Comparison of ENCODE assay signal across 2 fruit fly cellular contexts in genomic region chr3R:14369481-14370198, dm6.
A peak's percentile ranks its signal among the peaks of the same experiment; 100 is the strongest.
TF ChIP-seq lines count a peak whose summit lies in the region.

No protein-coding gene starts in this region.

TF ChIP-seq in whole organism, embryonic, 481 proteins besides CTCF, POLR2A, EP300 and RAD21 (continued from another document and continues in another):
- no peak for TF ChIP-seq vvl (GFP tag; IDR thresholded peaks at IDR 0.05; lab: Robert Waterston, UW)
- TF ChIP-seq NC2β (GFP tag; optimal IDR thresholded peaks at IDR 0.05; lab: Kevin White, UChicago), result no peak
- no peak for TF ChIP-seq ATbp (GFP tag; optimal IDR thresholded peaks at IDR 0.05; lab: Kevin White, UChicago)
- TF ChIP-seq ind (GFP tag; optimal IDR thresholded peaks at IDR 0.05; lab: Kevin White, UChicago), result no peak
- TF ChIP-seq cas (GFP tag; IDR thresholded peaks at IDR 0.05; lab: Robert Waterston, UW), result no peak
- TF ChIP-seq Atf6 (GFP tag; IDR thresholded peaks at IDR 0.05; lab: Robert Waterston, UW), result peak; percentile 48
- TF ChIP-seq Drgx (GFP tag; IDR thresholded peaks at IDR 0.05; lab: Robert Waterston, UW), result 0 out of 2 replicates have a peak, but pooled peaks have one; percentile 31
- peak; percentile 5 for TF ChIP-seq nom (GFP tag; optimal IDR thresholded peaks at IDR 0.05; lab: Kevin White, UChicago)
- no peak for TF ChIP-seq CG6654 (GFP tag; optimal IDR thresholded peaks at IDR 0.05; lab: Kevin White, UChicago)
- no peak for TF ChIP-seq ftz-f1 (GFP tag; optimal IDR thresholded peaks at IDR 0.05; lab: Kevin White, UChicago)
- peak; percentile 15 for TF ChIP-seq Side (GFP tag; optimal IDR thresholded peaks at IDR 0.05; lab: Kevin White, UChicago)
- TF ChIP-seq sob (GFP tag; IDR thresholded peaks at IDR 0.05; lab: Robert Waterston, UW), result no peak; the same call in 1 of the 2 replicates
- TF ChIP-seq CG8281 (tag; optimal IDR thresholded peaks at IDR 0.05; lab: Kevin White, UChicago), result no peak
- no peak for TF ChIP-seq jigr1 (GFP tag; IDR thresholded peaks at IDR 0.05; lab: Robert Waterston, UW)
- peak; percentile 45; the same call in 1 of the 3 replicates for TF ChIP-seq HLH4C (GFP tag; IDR thresholded peaks at IDR 0.05; lab: Robert Waterston, UW; ENCODE audit: partially characterized antibody)
- no peak for TF ChIP-seq HmgD (GFP tag; optimal IDR thresholded peaks at IDR 0.05; lab: Kevin White, UChicago)
- TF ChIP-seq ac (GFP tag; optimal IDR thresholded peaks at IDR 0.05; lab: Kevin White, UChicago), result no peak
- TF ChIP-seq ken (GFP tag; IDR thresholded peaks at IDR 0.05; lab: Robert Waterston, UW), result no peak
- TF ChIP-seq CG13624 (GFP tag; optimal IDR thresholded peaks at IDR 0.05; lab: Kevin White, UChicago), result peak; percentile 24
- no peak for TF ChIP-seq Usf (GFP tag; optimal IDR thresholded peaks at IDR 0.05; lab: Kevin White, UChicago)
- TF ChIP-seq crc (GFP tag; optimal IDR thresholded peaks at IDR 0.05; lab: Kevin White, UChicago), result no peak
- TF ChIP-seq CG9817 (tag; optimal IDR thresholded peaks at IDR 0.05; lab: Kevin White, UChicago), result no peak
- TF ChIP-seq CG17361 (GFP tag; IDR thresholded peaks at IDR 0.05; lab: Robert Waterston, UW), result no peak
- no peak for TF ChIP-seq CG32767 (GFP tag; IDR thresholded peaks at IDR 0.05; lab: Robert Waterston, UW)
- peak; percentile 8 for TF ChIP-seq NK7.1 (GFP tag; optimal IDR thresholded peaks at IDR 0.05; lab: Kevin White, UChicago)
- TF ChIP-seq Bgb (GFP tag; IDR thresholded peaks at IDR 0.05; lab: Robert Waterston, UW; ENCODE audit: partially characterized antibody), result peak; percentile 43; the same call in 1 of the 2 replicates
- no peak for TF ChIP-seq pros (GFP tag; optimal IDR thresholded peaks at IDR 0.05; lab: Kevin White, UChicago)
- no peak for TF ChIP-seq knrl (GFP tag; IDR thresholded peaks at IDR 0.05; lab: Robert Waterston, UW; ENCODE audit: partially characterized antibody)
- TF ChIP-seq Jarid2 (GFP tag; optimal IDR thresholded peaks at IDR 0.05; lab: Kevin White, UChicago), result peak; percentile 87
- TF ChIP-seq amos (GFP tag; IDR thresholded peaks at IDR 0.05; lab: Robert Waterston, UW; ENCODE audit: partially characterized antibody), result peak; percentile 25; the same call in 1 of the 2 replicates
- TF ChIP-seq odd (GFP tag; optimal IDR thresholded peaks at IDR 0.05; lab: Kevin White, UChicago), result no peak
- TF ChIP-seq CG12219 (GFP tag; optimal IDR thresholded peaks at IDR 0.05; lab: Kevin White, UChicago), result no peak
- TF ChIP-seq CG10543 (GFP tag; optimal IDR thresholded peaks at IDR 0.05; lab: Kevin White, UChicago), result peak; percentile 3
- TF ChIP-seq CG9437 (GFP tag; optimal IDR thresholded peaks at IDR 0.05; lab: Kevin White, UChicago), result no peak
- no peak for TF ChIP-seq Hr51 (GFP tag; optimal IDR thresholded peaks at IDR 0.05; lab: Kevin White, UChicago)
- no peak for TF ChIP-seq Sin3A (optimal IDR thresholded peaks at IDR 0.05; lab: Kevin White, UChicago)
- TF ChIP-seq Dp (GFP tag; optimal IDR thresholded peaks at IDR 0.05; lab: Kevin White, UChicago), result no peak
- peak; percentile 18 for TF ChIP-seq HmgZ (tag; optimal IDR thresholded peaks at IDR 0.05; lab: Kevin White, UChicago)
- TF ChIP-seq Opbp (GFP tag; IDR thresholded peaks at IDR 0.05; lab: Robert Waterston, UW; ENCODE audit: partially characterized antibody), result 0 out of 3 replicates have a peak, but pooled peaks have one; percentile 11
- TF ChIP-seq wdn (GFP tag; IDR thresholded peaks at IDR 0.05; lab: Robert Waterston, UW), result 0 out of 2 replicates have a peak, but pooled peaks have one; percentile 15
- no peak for TF ChIP-seq CG5953 (GFP tag; IDR thresholded peaks at IDR 0.05; lab: Robert Waterston, UW)
- peak; percentile 39; the same call in 1 of the 2 replicates for TF ChIP-seq slbo (GFP tag; IDR thresholded peaks at IDR 0.05; lab: Robert Waterston, UW)
- peak; percentile 19 for TF ChIP-seq CG2120 (GFP tag; optimal IDR thresholded peaks at IDR 0.05; lab: Kevin White, UChicago)
- peak; percentile 24; the same call in 1 of the 3 replicates for TF ChIP-seq CG34224 (GFP tag; IDR thresholded peaks at IDR 0.05; lab: Robert Waterston, UW; ENCODE audit: partially characterized antibody)
- no peak for TF ChIP-seq CG16813 (GFP tag; IDR thresholded peaks at IDR 0.05; lab: Robert Waterston, UW; ENCODE audit: partially characterized antibody)
- TF ChIP-seq slou (GFP tag; optimal IDR thresholded peaks at IDR 0.05; lab: Kevin White, UChicago), result no peak
- TF ChIP-seq scrt (GFP tag; optimal IDR thresholded peaks at IDR 0.05; lab: Kevin White, UChicago), result peak; percentile 24
- TF ChIP-seq pnt (GFP tag; optimal IDR thresholded peaks at IDR 0.05; lab: Kevin White, UChicago), result no peak
- peak; percentile 39; the same call in 1 of the 2 replicates for TF ChIP-seq bbx (GFP tag; IDR thresholded peaks at IDR 0.05; lab: Robert Waterston, UW; ENCODE audit: partially characterized antibody)
- no peak for TF ChIP-seq CG8290 (GFP tag; optimal IDR thresholded peaks at IDR 0.05; lab: Kevin White, UChicago)
- peak in 1 of 2 experiments; percentile 45 for TF ChIP-seq CG8290 (tag; optimal IDR thresholded peaks at IDR 0.05; lab: Kevin White, UChicago)
- peak; percentile 1 for TF ChIP-seq abd-A (tag; optimal IDR thresholded peaks at IDR 0.05; lab: Kevin White, UChicago)
- TF ChIP-seq croc (GFP tag; conservative IDR thresholded peaks at IDR 0.05; lab: Robert Waterston, UW), result no peak
- 0 out of 2 replicates have a peak, but pooled peaks have one; percentile 9 for TF ChIP-seq sens-2 (GFP tag; IDR thresholded peaks at IDR 0.05; lab: Robert Waterston, UW)
- TF ChIP-seq row (GFP tag; IDR thresholded peaks at IDR 0.05; lab: Robert Waterston, UW), result peak; percentile 15; the same call in 1 of the 3 replicates
- TF ChIP-seq CG7556 (GFP tag; optimal IDR thresholded peaks at IDR 0.05; lab: Kevin White, UChicago), result no peak
- no peak for TF ChIP-seq CG4424 (GFP tag; optimal IDR thresholded peaks at IDR 0.05; lab: Kevin White, UChicago)
- no peak for TF ChIP-seq HLH3B (GFP tag; IDR thresholded peaks at IDR 0.05; lab: Robert Waterston, UW)
- TF ChIP-seq zfh2 (GFP tag; optimal IDR thresholded peaks at IDR 0.05; lab: Kevin White, UChicago), result no peak
- TF ChIP-seq Oli (tag; optimal IDR thresholded peaks at IDR 0.05; lab: Kevin White, UChicago), result no peak
- no peak for TF ChIP-seq CG14710 (tag; optimal IDR thresholded peaks at IDR 0.05; lab: Kevin White, UChicago)
- peak; percentile 68 for TF ChIP-seq chm (GFP tag; IDR thresholded peaks at IDR 0.05; lab: Robert Waterston, UW)
- no peak for TF ChIP-seq CG31365 (tag; optimal IDR thresholded peaks at IDR 0.05; lab: Kevin White, UChicago)
- peak; percentile 31 for TF ChIP-seq CG9932 (GFP tag; IDR thresholded peaks at IDR 0.05; lab: Robert Waterston, UW)

TF ChIP-seq in whole organism, prepupa, 60 proteins besides CTCF, POLR2A, EP300 and RAD21 (continued from another document):
- TF ChIP-seq Met (GFP tag; optimal IDR thresholded peaks at IDR 0.05; lab: Kevin White, UChicago) (no peak), CG8319 (GFP tag; optimal IDR thresholded peaks at IDR 0.05; lab: Kevin White, UChicago) (no peak), achi (GFP tag; optimal IDR thresholded peaks at IDR 0.05; lab: Kevin White, UChicago) (no peak), Eip93F (GFP tag; optimal IDR thresholded peaks at IDR 0.05; lab: Kevin White, UChicago) (no peak), Smox (GFP tag; optimal IDR thresholded peaks at IDR 0.05; lab: Kevin White, UChicago) (no peak), Hr39 (GFP tag; optimal IDR thresholded peaks at IDR 0.05; lab: Kevin White, UChicago) (no peak), Sox14 (GFP tag; optimal IDR thresholded peaks at IDR 0.05; lab: Kevin White, UChicago) (no peak), CG11762 (GFP tag; optimal IDR thresholded peaks at IDR 0.05; lab: Kevin White, UChicago; ENCODE audit: insufficient read depth) (no peak), ss (GFP tag; optimal IDR thresholded peaks at IDR 0.05; lab: Kevin White, UChicago) (peak in 1 of 2 experiments; percentile 56), OdsH (GFP tag; optimal IDR thresholded peaks at IDR 0.05; lab: Kevin White, UChicago) (no peak), Ets96B (tag; optimal IDR thresholded peaks at IDR 0.05; lab: Kevin White, UChicago) (no peak), vri (GFP tag; optimal IDR thresholded peaks at IDR 0.05; lab: Kevin White, UChicago) (peak; percentile 17), CG9139 (GFP tag; optimal IDR thresholded peaks at IDR 0.05; lab: Kevin White, UChicago) (no peak), Blimp-1 (GFP tag; optimal IDR thresholded peaks at IDR 0.05; lab: Kevin White, UChicago) (no peak), fd59A (GFP tag; optimal IDR thresholded peaks at IDR 0.05; lab: Kevin White, UChicago) (no peak), Gug (GFP tag; IDR thresholded peaks at IDR 0.05; lab: Robert Waterston, UW) (no peak), dsx (GFP tag; optimal IDR thresholded peaks at IDR 0.05; lab: Kevin White, UChicago; ENCODE audit: poor library complexity, severe bottlenecking) (peak; percentile 56), eg (GFP tag; IDR thresholded peaks at IDR 0.05; lab: Robert Waterston, UW) (peak; percentile 39; the same call in 1 of the 3 replicates), CG11902 (GFP tag; optimal IDR thresholded peaks at IDR 0.05; lab: Kevin White, UChicago) (no peak), CG34406 (GFP tag; optimal IDR thresholded peaks at IDR 0.05; lab: Kevin White, UChicago) (no peak), esn (GFP tag; optimal IDR thresholded peaks at IDR 0.05; lab: Kevin White, UChicago) (no peak), salr (GFP tag; optimal IDR thresholded peaks at IDR 0.05; lab: Kevin White, UChicago) (no peak), CG3032 (tag; optimal IDR thresholded peaks at IDR 0.05; lab: Kevin White, UChicago) (no peak), svp (GFP tag; lab: Kevin White, UChicago) (no peak), CG6854 (GFP tag; optimal IDR thresholded peaks at IDR 0.05; lab: Kevin White, UChicago) (no peak), net (GFP tag; optimal IDR thresholded peaks at IDR 0.05; lab: Kevin White, UChicago) (no peak), CG6163 (GFP tag; IDR thresholded peaks at IDR 0.05; lab: Robert Waterston, UW) (peak; percentile 58; the same call in 1 of the 3 replicates), Hr4 (GFP tag; optimal IDR thresholded peaks at IDR 0.05; lab: Kevin White, UChicago) (no peak), dac (GFP tag; optimal IDR thresholded peaks at IDR 0.05; lab: Kevin White, UChicago) (no peak)
TF ChIP-seq in whole organism, prepupa: peak in this region for 9.
